Fruit fly (Drosophila melanogaster): Measurements from ENCODE around the gene CG5225.
"Not testable (repeated sequence)": the region's sequence is repeated elsewhere in the genome, so short reads cannot be mapped to it uniquely, and the experiment has no call there.

The CG5225 gene

dm6 chr3R:16987924-16988298 lies 40.6 kb upstream of the CG5225 start:
- TF ChIP-seq br (GFP tag; optimal IDR thresholded peaks at IDR 0.05), result no peak
- no peak for TF ChIP-seq N (GFP tag; optimal IDR thresholded peaks at IDR 0.05)

DNA sequence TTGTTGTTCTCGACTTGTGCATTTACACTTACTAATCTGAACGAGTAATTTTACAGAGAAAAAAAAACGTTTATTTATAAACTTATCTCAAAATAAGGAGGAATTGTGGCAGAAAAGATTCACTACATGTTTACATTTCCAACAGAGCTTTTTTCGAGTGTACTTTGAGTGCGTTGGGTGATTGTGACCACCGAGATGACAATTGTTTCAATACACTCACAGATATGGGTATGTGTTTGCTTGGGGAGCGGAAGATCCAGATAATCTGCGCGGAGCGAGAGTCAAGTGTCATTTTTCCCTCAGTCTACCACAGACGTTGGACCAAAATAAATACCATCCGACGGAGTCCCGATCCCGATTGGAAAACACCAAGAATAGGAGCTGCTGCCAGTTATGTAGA lies 40.0 kb upstream of the CG5225 start, which contains the start of gene MESK4:
Gene MESK4, plus strand, starts transcription at position 301 of the 400 bp plus-strand sequence.
- not testable (repeated sequence) for TF ChIP-seq Dif (GFP tag; optimal IDR thresholded peaks at IDR 0.05; ENCODE audit: partially characterized antibody); dsf (GFP tag; optimal IDR thresholded peaks at IDR 0.05; ENCODE audit: borderline replicate concordance); Sp1 (GFP tag; optimal IDR thresholded peaks at IDR 0.05)

dm6 chr3R:16991781-16992180 lies 36.7 kb upstream of the CG5225 start, which contains the start of gene EMC2B:
EMC2B (minus strand) TSS chr3R:16991878.
- TF ChIP-seq sage (GFP tag; optimal IDR thresholded peaks at IDR 0.05), result no peak
- peak; percentile 54 for TF ChIP-seq CG32264 (GFP tag; optimal IDR thresholded peaks at IDR 0.05)
- TF ChIP-seq lola (GFP tag; optimal IDR thresholded peaks at IDR 0.05), result no peak
- peak; percentile 76 for TF ChIP-seq woc (GFP tag; optimal IDR thresholded peaks at IDR 0.05)
- no peak for TF ChIP-seq psq (GFP tag; optimal IDR thresholded peaks at IDR 0.05)
- TF ChIP-seq dsf (GFP tag; optimal IDR thresholded peaks at IDR 0.05; ENCODE audit: borderline replicate concordance), result no peak
- TF ChIP-seq N (GFP tag; optimal IDR thresholded peaks at IDR 0.05), result no peak
- peak; percentile 59 for TF ChIP-seq br (GFP tag; optimal IDR thresholded peaks at IDR 0.05)
- peak; percentile 46 for TF ChIP-seq rgr (GFP tag; optimal IDR thresholded peaks at IDR 0.05)
- no peak for TF ChIP-seq Abd-B (GFP tag; optimal IDR thresholded peaks at IDR 0.05)
- peak; percentile 77 for TF ChIP-seq Hnf4 (GFP tag; optimal IDR thresholded peaks at IDR 0.05)
- TF ChIP-seq GATAd (GFP tag; optimal IDR thresholded peaks at IDR 0.05), result no peak
- TF ChIP-seq tai (GFP tag; optimal IDR thresholded peaks at IDR 0.05), result no peak
- TF ChIP-seq h (GFP tag; optimal IDR thresholded peaks at IDR 0.05), result peak; percentile 53
- peak; percentile 24 for TF ChIP-seq CG9705 (GFP tag; optimal IDR thresholded peaks at IDR 0.05)
- TF ChIP-seq jim (GFP tag; optimal IDR thresholded peaks at IDR 0.05), result no peak
- no peak for TF ChIP-seq Vsx2 (GFP tag; optimal IDR thresholded peaks at IDR 0.05; ENCODE audit: partially characterized antibody)
- no peak for TF ChIP-seq Hr78 (GFP tag; optimal IDR thresholded peaks at IDR 0.05)
- no peak for TF ChIP-seq usp (GFP tag; optimal IDR thresholded peaks at IDR 0.05)
- peak; percentile 67 for TF ChIP-seq Jra (GFP tag; optimal IDR thresholded peaks at IDR 0.05)
- TF ChIP-seq Mio (GFP tag; optimal IDR thresholded peaks at IDR 0.05), result peak; percentile 8
- TF ChIP-seq Rel (GFP tag; optimal IDR thresholded peaks at IDR 0.05), result no peak
- peak; percentile 9 for TF ChIP-seq Rel (tag; optimal IDR thresholded peaks at IDR 0.05)
- TF ChIP-seq dl (GFP tag; optimal IDR thresholded peaks at IDR 0.05; ENCODE audit: insufficient read depth in 1 of 2, partially characterized antibody in 2 of 2), result no peak
- peak; percentile 21 for TF ChIP-seq ey (GFP tag; optimal IDR thresholded peaks at IDR 0.05)
- TF ChIP-seq Hr83 (GFP tag; optimal IDR thresholded peaks at IDR 0.05; ENCODE audit: poor library complexity, severe bottlenecking), result peak; percentile 84
- TF ChIP-seq foxo (GFP tag; optimal IDR thresholded peaks at IDR 0.05), result peak in 1 of 2 experiments; percentile 71
- no peak for TF ChIP-seq sv (GFP tag; optimal IDR thresholded peaks at IDR 0.05)
- peak; percentile 56 for TF ChIP-seq HLH106 (tag; optimal IDR thresholded peaks at IDR 0.05)
- peak; percentile 16 for TF ChIP-seq Sp1 (GFP tag; optimal IDR thresholded peaks at IDR 0.05)
- peak; percentile 57 for TF ChIP-seq fru (GFP tag; optimal IDR thresholded peaks at IDR 0.05)
- TF ChIP-seq Myc (optimal IDR thresholded peaks at IDR 0.05), result peak; percentile 61
- TF ChIP-seq OdsH (GFP tag; optimal IDR thresholded peaks at IDR 0.05), result peak; percentile 19
- no peak for TF ChIP-seq pan (optimal IDR thresholded peaks at IDR 0.05)
- no peak for TF ChIP-seq Dfd (GFP tag; optimal IDR thresholded peaks at IDR 0.05)
- peak; percentile 15 for TF ChIP-seq dmrt93B (GFP tag; optimal IDR thresholded peaks at IDR 0.05)
- TF ChIP-seq CrebA (GFP tag; optimal IDR thresholded peaks at IDR 0.05; ENCODE audit: borderline replicate concordance), result no peak
- no peak for TF ChIP-seq brk (GFP tag; optimal IDR thresholded peaks at IDR 0.05)
- TF ChIP-seq Dif (GFP tag; optimal IDR thresholded peaks at IDR 0.05; ENCODE audit: partially characterized antibody), result no peak
